Worm (Caenorhabditis elegans) whole organism, midembryonic: Measurements from ENCODE around the gene lgmn-1.

Experiments
- med-1 ChIP-seq: sonication (generic microtip); optimal IDR thresholded peaks from 2 replicates; lab custom pipeline; 2017; ENCODE audit warnings: missing genetic modification characterization, mild to moderate bottlenecking, missing compliant biosample characterization, antibody characterized with exemption, missing genetic modification reagents; ENCODE audit not compliant: insufficient read depth
- ztf-23 ChIP-seq: fragments of 200-800 bp; sonication (Bioruptor generic); IDR thresholded peaks from 2 replicates; pipeline ENCODE4 v1.3.6; 2022; ENCODE audit warnings: missing genetic modification reagents, missing genetic modification characterization, missing compliant biosample characterization

DNA sequence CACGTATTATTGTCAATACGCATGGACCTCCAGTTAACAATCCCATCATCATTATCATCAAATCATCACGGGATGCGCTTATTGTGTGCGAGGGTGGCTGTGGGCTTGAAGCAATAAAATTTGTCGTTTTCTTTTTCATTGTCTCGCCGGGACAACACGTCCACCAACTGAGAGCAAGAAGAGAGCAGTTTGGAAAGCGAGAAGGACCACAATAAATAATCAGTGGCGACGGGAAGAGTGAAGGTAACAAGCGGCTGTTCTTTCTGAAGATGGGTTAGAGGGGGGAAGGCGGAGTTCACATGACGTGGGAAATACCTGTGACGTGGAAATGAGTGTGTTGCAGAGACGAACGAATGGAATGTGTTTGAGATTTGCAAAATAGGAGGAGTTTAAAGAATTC, 5.9 kb downstream of the lgmn-1 start:
- TF ChIP-seq med-1, result no peak
- no peak for TF ChIP-seq ztf-23 (GFP tag; lab: Robert Waterston, UW)
